Fruit fly (Drosophila melanogaster) whole organism, embryonic: ENCODE data around the gene comm.

Experiments used
- ATbp ChIP-seq: fragments of 200-800 bp; sonication (Bioruptor generic); optimal IDR thresholded peaks from 2 replicates; lab custom pipeline; 2017; ENCODE audit warnings: missing biosample characterization, mild to moderate bottlenecking, missing genetic modification characterization, missing genetic modification reagents
- Abd-B ChIP-seq: fragments of 200-800 bp; sonication (Bioruptor generic); optimal IDR thresholded peaks from 2 replicates; lab custom pipeline; 2018; ENCODE audit warnings: missing biosample characterization, mild to moderate bottlenecking, missing genetic modification characterization, moderate library complexity
- CG10321 ChIP-seq: fragments of 200-800 bp; sonication (Bioruptor generic); IDR thresholded peaks from 2 replicates; pipeline ENCODE4 v1.3.6; 2022; ENCODE audit warnings: missing biosample characterization, missing genetic modification characterization
- CG10979 ChIP-seq: fragments of 200-800 bp; sonication (Bioruptor generic); optimal IDR thresholded peaks from 2 replicates; lab custom pipeline; 2018; ENCODE audit warnings: missing biosample characterization, mild to moderate bottlenecking, missing genetic modification characterization, moderate library complexity
- CG12104 ChIP-seq: fragments of 200-800 bp; sonication (Bioruptor generic); optimal IDR thresholded peaks from 3 replicates; lab custom pipeline; 2016; ENCODE audit warnings: missing biosample characterization, missing genetic modification characterization
- CG1233 ChIP-seq: fragments of 200-800 bp; sonication (Bioruptor generic); optimal IDR thresholded peaks from 4 replicates; lab custom pipeline; 2018; ENCODE audit warnings: missing biosample characterization, mild to moderate bottlenecking, missing genetic modification characterization
- CG14014 ChIP-seq: fragments of 200-800 bp; sonication (Bioruptor generic); IDR thresholded peaks from 2 replicates; pipeline ENCODE4 v1.3.6; 2022; ENCODE audit warnings: missing biosample characterization, missing genetic modification characterization
- CG15696 ChIP-seq: fragments of 200-800 bp; sonication (Bioruptor generic); optimal IDR thresholded peaks from 2 replicates; lab custom pipeline; 2019; ENCODE audit warnings: missing biosample characterization, mild to moderate bottlenecking, missing genetic modification characterization, moderate library complexity
- CG17829 ChIP-seq: fragments of 200-800 bp; optimal IDR thresholded peaks from 2 replicates; lab custom pipeline; 2019; ENCODE audit warnings: missing biosample characterization, mild to moderate bottlenecking, missing genetic modification characterization, moderate library complexity
- CG18764 ChIP-seq: fragments of 200-800 bp; sonication (Bioruptor generic); optimal IDR thresholded peaks from 3 replicates; lab custom pipeline; 2016; ENCODE audit warnings: missing biosample characterization, missing genetic modification characterization
- CG2712 ChIP-seq: fragments of 200-800 bp; optimal IDR thresholded peaks from 3 replicates; lab custom pipeline; 2019; ENCODE audit warnings: missing biosample characterization, mild to moderate bottlenecking, missing genetic modification characterization, moderate library complexity
- CG30403 ChIP-seq: fragments of 200-800 bp; sonication (Bioruptor generic); optimal IDR thresholded peaks from 3 replicates; lab custom pipeline; 2016; ENCODE audit warnings: missing biosample characterization, missing genetic modification characterization
- CG31441 ChIP-seq: fragments of 200-800 bp; sonication (Bioruptor generic); IDR thresholded peaks from 2 replicates; pipeline ENCODE4 v1.3.6; 2022; ENCODE audit warnings: missing biosample characterization, missing genetic modification characterization
- CG6254 ChIP-seq: fragments of 200-800 bp; sonication (Bioruptor generic); optimal IDR thresholded peaks from 3 replicates; lab custom pipeline; 2017; ENCODE audit warnings: mild to moderate bottlenecking, missing biosample characterization, missing genetic modification reagents, missing genetic modification characterization
- CG6654 ChIP-seq: fragments of 200-800 bp; sonication (Bioruptor generic); optimal IDR thresholded peaks from 2 replicates; lab custom pipeline; 2017; ENCODE audit warnings: missing biosample characterization, mild to moderate bottlenecking, missing genetic modification characterization
- CG6689 ChIP-seq: fragments of 200-800 bp; sonication (Bioruptor generic); IDR thresholded peaks from 2 replicates; pipeline ENCODE4 v1.3.6; 2022; ENCODE audit warnings: missing biosample characterization, missing genetic modification characterization
- CG6813 ChIP-seq: fragments of 200-800 bp; sonication (Bioruptor generic); optimal IDR thresholded peaks from 2 replicates; lab custom pipeline; 2017; ENCODE audit warnings: missing biosample characterization, missing genetic modification characterization, mild to moderate bottlenecking, moderate library complexity, missing genetic modification reagents
- CG9727 ChIP-seq: fragments of 200-800 bp; sonication (Bioruptor generic); optimal IDR thresholded peaks from 3 replicates; lab custom pipeline; 2017; ENCODE audit warnings: missing biosample characterization, mild to moderate bottlenecking, missing genetic modification characterization
- CG9876 ChIP-seq: fragments of 200-800 bp; sonication (Bioruptor generic); optimal IDR thresholded peaks from 2 replicates; lab custom pipeline; 2016; ENCODE audit warnings: missing biosample characterization, missing genetic modification characterization
- CkIIα-i1 ChIP-seq: fragments of 200-800 bp; sonication (Bioruptor generic); IDR thresholded peaks from 2 replicates; pipeline ENCODE4 v1.3.6; 2022; ENCODE audit warnings: missing biosample characterization, missing genetic modification characterization
- Deaf1 ChIP-seq: fragments of 200-800 bp; optimal IDR thresholded peaks from 3 replicates; lab custom pipeline; 2019; ENCODE audit warnings: missing biosample characterization, mild to moderate bottlenecking, missing genetic modification characterization, moderate library complexity
- Fer1 ChIP-seq: fragments of 200-800 bp; sonication (Bioruptor generic); optimal IDR thresholded peaks from 2 replicates; lab custom pipeline; 2017; ENCODE audit warnings: missing biosample characterization, mild to moderate bottlenecking, missing genetic modification characterization
- Jarid2 ChIP-seq: fragments of 200-800 bp; sonication (Bioruptor generic); optimal IDR thresholded peaks from 3 replicates; lab custom pipeline; 2017; ENCODE audit warnings: mild to moderate bottlenecking, missing biosample characterization, missing genetic modification reagents, missing genetic modification characterization
- Mrtf ChIP-seq: fragments of 200-800 bp; sonication (Bioruptor generic); IDR thresholded peaks from 3 replicates; pipeline ENCODE4 v1.3.6; 2022; ENCODE audit warnings: missing biosample characterization, missing genetic modification characterization
- Nf-YC ChIP-seq: fragments of 200-800 bp; optimal IDR thresholded peaks from 3 replicates; lab custom pipeline; 2019; ENCODE audit warnings: missing biosample characterization, mild to moderate bottlenecking, missing genetic modification characterization, moderate library complexity
- Side ChIP-seq: fragments of 200-800 bp; sonication (Bioruptor generic); optimal IDR thresholded peaks from 2 replicates; lab custom pipeline; 2016; ENCODE audit warnings: missing biosample characterization, missing genetic modification characterization
- Sox102F ChIP-seq: fragments of 200-800 bp; sonication (Bioruptor generic); optimal IDR thresholded peaks from 2 replicates; lab custom pipeline; 2018; ENCODE audit warnings: missing biosample characterization, mild to moderate bottlenecking, missing genetic modification characterization, moderate library complexity
- Vsx1 ChIP-seq: fragments of 200-800 bp; sonication (Bioruptor generic); optimal IDR thresholded peaks from 2 replicates; lab custom pipeline; 2017; ENCODE audit warnings: missing biosample characterization, mild to moderate bottlenecking, missing genetic modification characterization, missing genetic modification reagents
- abd-A ChIP-seq: fragments of 200-800 bp; sonication (Bioruptor generic); optimal IDR thresholded peaks from 3 replicates; lab custom pipeline; 2019; ENCODE audit warnings: missing biosample characterization, mild to moderate bottlenecking, missing genetic modification characterization, moderate library complexity
- btn ChIP-seq: fragments of 200-800 bp; sonication (Bioruptor generic); optimal IDR thresholded peaks from 2 replicates; lab custom pipeline; 2016; ENCODE audit warnings: missing biosample characterization, missing genetic modification characterization
- cwo ChIP-seq: fragments of 200-800 bp; sonication (Bioruptor generic); optimal IDR thresholded peaks from 3 replicates; lab custom pipeline; 2017; ENCODE audit warnings: missing biosample characterization, missing genetic modification characterization, mild to moderate bottlenecking, moderate library complexity, missing genetic modification reagents
- esg ChIP-seq: fragments of 200-800 bp; sonication (Bioruptor generic); conservative IDR thresholded peaks from 2 replicates; pipeline ENCODE4 v1.3.6; 2022; ENCODE audit warnings: missing biosample characterization, missing genetic modification characterization
- gsb-n ChIP-seq: fragments of 200-800 bp; sonication (Bioruptor generic); optimal IDR thresholded peaks from 3 replicates; lab custom pipeline; 2018; ENCODE audit warnings: missing biosample characterization, mild to moderate bottlenecking, missing genetic modification characterization
- insv ChIP-seq, 2 experiments: fragments of 200-800 bp; sonication (Bioruptor generic); optimal IDR thresholded peaks; 3 replicates each; lab custom pipeline; 2016 to 2018; ENCODE audit warnings: missing biosample characterization in 2 of 2, missing genetic modification characterization in 2 of 2
- lab ChIP-seq: fragments of 200-800 bp; sonication (Bioruptor generic); optimal IDR thresholded peaks from 3 replicates; lab custom pipeline; 2017; ENCODE audit warnings: missing biosample characterization, missing genetic modification characterization, mild to moderate bottlenecking, moderate library complexity, missing genetic modification reagents
- mirr ChIP-seq: fragments of 200-800 bp; sonication (Bioruptor generic); optimal IDR thresholded peaks from 3 replicates; lab custom pipeline; 2018; ENCODE audit warnings: missing biosample characterization, mild to moderate bottlenecking, missing genetic modification characterization
- nerfin-1 ChIP-seq: fragments of 200-800 bp; sonication (Bioruptor generic); optimal IDR thresholded peaks from 3 replicates; lab custom pipeline; 2019; ENCODE audit warnings: missing biosample characterization, mild to moderate bottlenecking, missing genetic modification characterization, moderate library complexity
- nmo ChIP-seq: fragments of 200-800 bp; sonication (Bioruptor generic); optimal IDR thresholded peaks from 2 replicates; lab custom pipeline; 2018; ENCODE audit warnings: missing biosample characterization, mild to moderate bottlenecking, missing genetic modification characterization, moderate library complexity
- pb ChIP-seq: fragments of 200-800 bp; sonication (Bioruptor generic); optimal IDR thresholded peaks from 3 replicates; lab custom pipeline; 2016; ENCODE audit warnings: missing biosample characterization, missing genetic modification characterization
- ranshi ChIP-seq: fragments of 200-800 bp; sonication (Bioruptor generic); IDR thresholded peaks from 2 replicates; pipeline ENCODE4 v1.3.6; 2022; ENCODE audit warnings: missing biosample characterization, missing genetic modification characterization
- sc ChIP-seq, 3 experiments: fragments of >200 bp in 2 of 3; fragments of 200-800 bp in 1 of 3; sonication (Bioruptor generic) in 1 of 3; optimal IDR thresholded peaks; 2 replicates in 2 of 3; 3 replicates in 1 of 3; lab custom pipeline; 2017; ENCODE audit warnings: mild to moderate bottlenecking in 1 of 3, missing biosample characterization in 1 of 3, missing genetic modification characterization in 1 of 3, missing genetic modification reagents in 1 of 3
- sisA ChIP-seq: fragments of 200-800 bp; sonication (Bioruptor generic); IDR thresholded peaks from 2 replicates; pipeline ENCODE4 v1.3.6; 2022; ENCODE audit warnings: missing biosample characterization, missing genetic modification characterization
- tap ChIP-seq: fragments of 200-800 bp; optimal IDR thresholded peaks from 3 replicates; lab custom pipeline; 2019; ENCODE audit warnings: missing biosample characterization, mild to moderate bottlenecking, missing genetic modification characterization, moderate library complexity
- tin ChIP-seq: fragments of 200-800 bp; sonication (Bioruptor generic); optimal IDR thresholded peaks from 3 replicates; lab custom pipeline; 2016; ENCODE audit warnings: missing biosample characterization, missing genetic modification characterization
- yki ChIP-seq: fragments of >200 bp; optimal IDR thresholded peaks from 3 replicates; lab custom pipeline; 2018
- zf30C ChIP-seq: fragments of 200-800 bp; sonication (Bioruptor generic); optimal IDR thresholded peaks from 3 replicates; lab custom pipeline; 2018; ENCODE audit warnings: missing biosample characterization, mild to moderate bottlenecking, missing genetic modification characterization
- zfh1 ChIP-seq: fragments of 200-800 bp; sonication (Bioruptor generic); IDR thresholded peaks from 3 replicates; pipeline ENCODE4 v1.3.6; 2022; ENCODE audit warnings: missing biosample characterization, missing genetic modification characterization

The comm gene

DNA sequence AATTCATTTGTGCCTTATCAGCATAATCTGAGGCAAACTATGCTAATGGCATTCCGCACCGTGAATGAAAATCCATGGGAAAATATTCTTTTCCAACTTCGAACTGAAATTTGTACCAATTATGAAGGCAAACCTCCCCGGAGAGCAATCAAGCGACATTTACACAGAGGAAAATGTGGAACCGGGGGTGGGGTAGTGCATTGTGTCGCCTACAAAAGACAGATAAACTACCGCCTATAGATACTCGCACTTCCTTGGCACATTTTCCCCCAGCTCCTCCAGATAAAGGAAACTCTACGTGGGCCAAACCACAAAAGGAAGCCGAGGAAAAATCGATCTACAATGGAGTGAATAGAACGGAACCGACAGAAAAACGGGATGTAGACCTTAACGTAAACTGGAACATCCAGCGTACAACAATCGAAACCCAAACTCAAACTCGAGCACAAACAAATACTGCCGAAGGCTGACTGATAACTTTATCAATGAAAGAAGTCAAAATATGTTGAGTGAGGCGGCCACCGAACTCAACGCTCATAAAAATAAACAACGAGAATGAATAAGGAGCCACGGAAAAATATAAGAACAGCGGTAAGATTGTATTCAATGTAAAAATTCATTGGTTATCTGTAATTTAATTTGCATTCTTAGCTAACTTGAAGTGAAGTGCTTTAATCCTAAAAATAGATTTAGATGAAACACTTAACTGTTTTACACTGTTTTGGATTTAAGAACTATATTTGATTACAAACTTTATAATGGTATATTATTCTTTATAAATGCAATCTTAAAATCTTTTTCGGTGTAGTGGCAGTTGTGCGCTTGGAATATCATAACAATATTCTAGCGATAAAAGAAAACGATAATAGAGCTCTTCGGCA lies 37.3 kb downstream of the comm start (continued):
- TF ChIP-seq CG10979 (tag; lab: Kevin White, UChicago): peak; percentile 86
- peak; percentile 45; the same call in 1 of the 3 replicates for TF ChIP-seq Mrtf (GFP tag; lab: Robert Waterston, UW)
- TF ChIP-seq CG17829: peak; percentile 72
- TF ChIP-seq mirr (GFP tag; lab: Kevin White, UChicago): peak; percentile 23
- peak; percentile 40 for TF ChIP-seq nerfin-1 (tag; lab: Kevin White, UChicago)
- peak; percentile 28 for TF ChIP-seq Vsx1 (GFP tag; lab: Kevin White, UChicago)
- TF ChIP-seq Side (GFP tag; lab: Kevin White, UChicago): peak; percentile 42
- peak; percentile 21 for TF ChIP-seq btn (GFP tag; lab: Kevin White, UChicago)
- TF ChIP-seq abd-A (tag; lab: Kevin White, UChicago): peak; percentile 10
- no peak for TF ChIP-seq sc (optimal IDR thresholded peaks at IDR 0.05; lab: Kevin White, UChicago)
- no peak for TF ChIP-seq sc (GFP tag; optimal IDR thresholded peaks at IDR 0.05; lab: Kevin White, UChicago)
- peak; percentile 56 for TF ChIP-seq ATbp (GFP tag; lab: Kevin White, UChicago)
- peak; percentile 64 for TF ChIP-seq CG2712 (tag; lab: Kevin White, UChicago)
- TF ChIP-seq CG1233 (GFP tag; lab: Kevin White, UChicago): peak; percentile 60
- no peak for TF ChIP-seq CG9876 (GFP tag; lab: Kevin White, UChicago)
- TF ChIP-seq CG14014 (GFP tag; lab: Robert Waterston, UW): peak; percentile 44; the same call in 1 of the 2 replicates
- TF ChIP-seq zfh1 (GFP tag; lab: Robert Waterston, UW): peak; percentile 47; the same call in 2 of the 3 replicates
- peak; percentile 52 for TF ChIP-seq esg (GFP tag; lab: Robert Waterston, UW)
- TF ChIP-seq zf30C (GFP tag; lab: Kevin White, UChicago): peak; percentile 53
- peak; percentile 71 for TF ChIP-seq CG31441 (GFP tag; lab: Robert Waterston, UW)
- TF ChIP-seq CG9727 (GFP tag; lab: Kevin White, UChicago): peak; percentile 24
- TF ChIP-seq Deaf1 (tag; lab: Kevin White, UChicago): peak; percentile 26
- TF ChIP-seq cwo: peak; percentile 65
- TF ChIP-seq CG6254 (GFP tag; lab: Kevin White, UChicago): peak; percentile 63
- TF ChIP-seq CG15696 (tag; lab: Kevin White, UChicago): peak; percentile 61
- TF ChIP-seq CG12104 (GFP tag; lab: Kevin White, UChicago): peak; percentile 11
- peak; percentile 19 for TF ChIP-seq CG6654 (GFP tag; lab: Kevin White, UChicago)
- peak; percentile 31 for TF ChIP-seq gsb-n (tag; lab: Kevin White, UChicago)
- TF ChIP-seq tin: peak; percentile 46
- TF ChIP-seq CG18764 (GFP tag; lab: Kevin White, UChicago): peak; percentile 37
- peak; percentile 49 for TF ChIP-seq nmo (GFP tag; lab: Kevin White, UChicago)
- TF ChIP-seq CG30403: peak; percentile 53
- TF ChIP-seq Sox102F: peak; percentile 15
- peak; percentile 43; the same call in 1 of the 2 replicates for TF ChIP-seq sisA
- peak; percentile 73 for TF ChIP-seq tap (tag; lab: Kevin White, UChicago)
- TF ChIP-seq insv (GFP tag; optimal IDR thresholded peaks at IDR 0.05; lab: Kevin White, UChicago): no peak
- TF ChIP-seq pb (GFP tag; lab: Kevin White, UChicago): peak; percentile 21
- no peak for TF ChIP-seq CG10321 (GFP tag; lab: Robert Waterston, UW)
- TF ChIP-seq Abd-B (GFP tag; lab: Kevin White, UChicago): no peak
- no peak for TF ChIP-seq CkIIα-i1 (GFP tag; lab: Robert Waterston, UW)
- no peak for TF ChIP-seq Nf-YC (tag; lab: Kevin White, UChicago)
- peak; percentile 54 for TF ChIP-seq CG6813 (GFP tag; lab: Kevin White, UChicago)
- TF ChIP-seq ranshi (GFP tag; lab: Robert Waterston, UW): 0 out of 2 replicates have a peak, but pooled peaks have one; percentile 36
- peak; percentile 37 for TF ChIP-seq Fer1
- peak; percentile 28 for TF ChIP-seq lab (GFP tag; lab: Kevin White, UChicago)
- TF ChIP-seq CG6689 (GFP tag; lab: Robert Waterston, UW): 0 out of 2 replicates have a peak, but pooled peaks have one; percentile 10
- TF ChIP-seq yki (lab: Kevin White, UChicago): no peak
- no peak for TF ChIP-seq Jarid2
